Worm (Caenorhabditis elegans) whole organism, L1 larva: Measurements from ENCODE around the gene del-8.
A peak's percentile ranks its signal among the peaks of the same experiment; 100 is the strongest.

ENCODE experiments used
- C16A3.4 ChIP-seq: fragments of 150-350 bp; optimal IDR thresholded peaks from 2 replicates; lab custom pipeline; 2014; ENCODE audit warnings: missing biosample characterization, missing genetic modification characterization
- C34B4.2 ChIP-seq: sonication (generic microtip); optimal IDR thresholded peaks from 2 replicates; lab custom pipeline; 2017; ENCODE audit warnings: mild to moderate bottlenecking, missing genetic modification characterization, missing compliant biosample characterization
- ama-1 ChIP-seq: fragments of 150-350 bp; optimal IDR thresholded peaks from 2 replicates; lab custom pipeline; 2014
- ceh-8 ChIP-seq: fragments of 200-800 bp; sonication (Bioruptor generic); optimal IDR thresholded peaks from 2 replicates; lab custom pipeline; 2018; ENCODE audit warnings: mild to moderate bottlenecking, missing genetic modification characterization, moderate library complexity, missing compliant biosample characterization
- ceh-82 ChIP-seq, 3 experiments: fragments of 150-350 bp in 1 of 3; sonication (generic microtip) in 2 of 3; optimal IDR thresholded peaks; 2 replicates each; lab custom pipeline; 2014 to 2017; ENCODE audit warnings: missing biosample characterization in 3 of 3, missing genetic modification characterization in 3 of 3
- ceh-90 ChIP-seq: sonication (generic microtip); optimal IDR thresholded peaks from 2 replicates; lab custom pipeline; 2016; ENCODE audit warnings: missing genetic modification characterization, missing compliant biosample characterization
- ces-1 ChIP-seq: fragments of 150-350 bp; optimal IDR thresholded peaks from 2 replicates; lab custom pipeline; 2014; ENCODE audit warnings: missing biosample characterization, missing genetic modification reagents, missing genetic modification characterization
- egl-27 ChIP-seq, 2 experiments: fragments of 150-350 bp in 1 of 2; sonication (generic microtip); optimal IDR thresholded peaks; 3 replicates each; lab custom pipeline; 2017 to 2018; ENCODE audit warnings: missing biosample characterization in 2 of 2, missing genetic modification characterization in 2 of 2, missing genetic modification reagents in 2 of 2
- elt-2 ChIP-seq: sonication (generic microtip); optimal IDR thresholded peaks from 2 replicates; lab custom pipeline; 2016; ENCODE audit warnings: missing genetic modification characterization, mild to moderate bottlenecking, inconsistent platforms, missing compliant biosample characterization, missing genetic modification reagents
- elt-3 ChIP-seq, 6 experiments: fragments of 150-350 bp in 1 of 6; sonication (generic microtip); optimal IDR thresholded peaks; 2 replicates each; lab custom pipeline; 2017 to 2018; ENCODE audit warnings: missing biosample characterization in 6 of 6, missing genetic modification characterization in 6 of 6, inconsistent platforms in 1 of 6
- fkh-8 ChIP-seq: sonication (generic microtip); optimal IDR thresholded peaks from 2 replicates; lab custom pipeline; 2016; ENCODE audit warnings: mild to moderate bottlenecking, missing genetic modification characterization, missing compliant biosample characterization
- fos-1 ChIP-seq: fragments of 150-350 bp; optimal IDR thresholded peaks from 2 replicates; lab custom pipeline; 2014; ENCODE audit warnings: missing biosample characterization, missing genetic modification characterization
- hlh-4 ChIP-seq: sonication (generic microtip); optimal IDR thresholded peaks from 2 replicates; lab custom pipeline; 2016; ENCODE audit warnings: mild to moderate bottlenecking, missing genetic modification characterization, missing compliant biosample characterization
- hpl-2 ChIP-seq: fragments of 150-350 bp; optimal IDR thresholded peaks from 2 replicates; lab custom pipeline; 2014; ENCODE audit warnings: missing biosample characterization, missing genetic modification reagents, missing genetic modification characterization
- isw-1 ChIP-seq: fragments of 200-800 bp; sonication (Bioruptor generic); IDR thresholded peaks from 2 replicates; pipeline ENCODE4 v1.3.6; 2022; ENCODE audit warnings: missing genetic modification characterization, missing compliant biosample characterization
- jun-1 ChIP-seq: fragments of 150-350 bp; optimal IDR thresholded peaks from 2 replicates; lab custom pipeline; 2014; ENCODE audit warnings: missing biosample characterization, missing genetic modification reagents, missing genetic modification characterization
- lin-13 ChIP-seq: fragments of 150-350 bp; optimal IDR thresholded peaks from 2 replicates; lab custom pipeline; 2014; ENCODE audit warnings: missing biosample characterization, missing genetic modification reagents, missing genetic modification characterization
- lin-14 ChIP-seq: fragments of 200-800 bp; sonication (Bioruptor generic); optimal IDR thresholded peaks from 2 replicates; lab custom pipeline; 2018; ENCODE audit warnings: mild to moderate bottlenecking, missing genetic modification characterization, moderate library complexity, missing compliant biosample characterization
- lin-15B ChIP-seq: fragments of 150-350 bp; sonication (generic microtip); optimal IDR thresholded peaks from 3 replicates; lab custom pipeline; 2014; ENCODE audit warnings: missing biosample characterization, missing genetic modification characterization
- lin-35 ChIP-seq, 2 experiments: fragments of 150-350 bp; optimal IDR thresholded peaks; 2 replicates each; lab custom pipeline; 2014; ENCODE audit warnings: missing biosample characterization in 2 of 2, missing genetic modification characterization in 2 of 2, missing genetic modification reagents in 2 of 2
- lsy-2 ChIP-seq, 2 experiments: fragments of 150-350 bp; optimal IDR thresholded peaks; 2 replicates each; lab custom pipeline; 2014; ENCODE audit warnings: missing biosample characterization in 2 of 2, missing genetic modification characterization in 2 of 2
- mab-9 ChIP-seq: fragments of 200-800 bp; sonication (Bioruptor generic); IDR thresholded peaks from 2 replicates; pipeline ENCODE4 v1.3.6; 2022; ENCODE audit warnings: missing genetic modification reagents, missing genetic modification characterization, missing compliant biosample characterization
- mef-2 ChIP-seq: fragments of 150-350 bp; optimal IDR thresholded peaks from 2 replicates; lab custom pipeline; 2014; ENCODE audit warnings: missing biosample characterization, missing genetic modification characterization
- nhr-11 ChIP-seq: fragments of 150-350 bp; optimal IDR thresholded peaks from 2 replicates; lab custom pipeline; 2014; ENCODE audit warnings: missing biosample characterization, missing genetic modification characterization
- nhr-12 ChIP-seq: sonication (generic microtip); optimal IDR thresholded peaks from 2 replicates; lab custom pipeline; 2017; ENCODE audit warnings: missing biosample characterization, missing genetic modification characterization
- nhr-20 ChIP-seq: sonication (generic microtip); optimal IDR thresholded peaks from 2 replicates; lab custom pipeline; 2016; ENCODE audit warnings: mild to moderate bottlenecking, missing genetic modification characterization, missing compliant biosample characterization
- nhr-237 ChIP-seq: fragments of 150-350 bp; optimal IDR thresholded peaks from 2 replicates; lab custom pipeline; 2014; ENCODE audit warnings: missing biosample characterization, missing genetic modification characterization
- nhr-28 ChIP-seq: fragments of 150-350 bp; optimal IDR thresholded peaks from 2 replicates; lab custom pipeline; 2014; ENCODE audit warnings: missing biosample characterization, missing genetic modification characterization
- nhr-47 ChIP-seq: sonication (generic microtip); optimal IDR thresholded peaks from 2 replicates; lab custom pipeline; 2016; ENCODE audit warnings: mild to moderate bottlenecking, missing genetic modification characterization, moderate library complexity, missing compliant biosample characterization
- nhr-71 ChIP-seq: sonication (generic microtip); optimal IDR thresholded peaks from 2 replicates; lab custom pipeline; 2016; ENCODE audit warnings: mild to moderate bottlenecking, missing genetic modification characterization, moderate library complexity, missing compliant biosample characterization
- nhr-77 ChIP-seq: fragments of 150-350 bp; optimal IDR thresholded peaks from 2 replicates; lab custom pipeline; 2014; ENCODE audit warnings: missing biosample characterization, missing genetic modification characterization
- nhr-85 ChIP-seq: sonication (generic microtip); peaks from one replicate; lab custom pipeline; 2016; ENCODE audit warnings: missing genetic modification characterization, inconsistent platforms, missing compliant biosample characterization
- pqm-1 ChIP-seq: sonication (generic microtip); optimal IDR thresholded peaks from 3 replicates; lab custom pipeline; 2017; ENCODE audit warnings: missing biosample characterization, missing genetic modification characterization
- rnt-1 ChIP-seq: sonication (generic microtip); optimal IDR thresholded peaks from 2 replicates; lab custom pipeline; 2016; ENCODE audit warnings: mild to moderate bottlenecking, missing genetic modification characterization, moderate library complexity, missing compliant biosample characterization
- snpc-4 ChIP-seq: fragments of 150-350 bp; optimal IDR thresholded peaks from 2 replicates; lab custom pipeline; 2014; ENCODE audit warnings: missing biosample characterization, missing genetic modification characterization
- sup-37 ChIP-seq: fragments of 200-800 bp; sonication (Bioruptor generic); optimal IDR thresholded peaks from 2 replicates; lab custom pipeline; 2018; ENCODE audit warnings: mild to moderate bottlenecking, missing genetic modification characterization, missing compliant biosample characterization
- tbx-2 ChIP-seq: sonication (generic microtip); optimal IDR thresholded peaks from 2 replicates; lab custom pipeline; 2016; ENCODE audit warnings: missing genetic modification characterization, missing compliant biosample characterization
- unc-130 ChIP-seq: fragments of 150-350 bp; optimal IDR thresholded peaks from 2 replicates; lab custom pipeline; 2017; ENCODE audit warnings: missing biosample characterization, missing genetic modification characterization, inconsistent platforms
- unc-30 ChIP-seq: sonication (generic microtip); optimal IDR thresholded peaks from 2 replicates; lab custom pipeline; 2017; ENCODE audit warnings: missing biosample characterization, missing genetic modification characterization
- xbp-1 ChIP-seq: sonication (generic microtip); optimal IDR thresholded peaks from 2 replicates; lab custom pipeline; 2016; ENCODE audit warnings: missing genetic modification characterization, missing compliant biosample characterization
- zag-1 ChIP-seq: fragments of 150-350 bp; optimal IDR thresholded peaks from 2 replicates; lab custom pipeline; 2014; ENCODE audit warnings: missing biosample characterization, missing genetic modification characterization
- zip-4 ChIP-seq: fragments of 200-800 bp; sonication (Bioruptor generic); optimal IDR thresholded peaks from 2 replicates; lab custom pipeline; 2018; ENCODE audit warnings: mild to moderate bottlenecking, missing genetic modification characterization, moderate library complexity, missing compliant biosample characterization
- ztf-4 ChIP-seq: fragments of 150-350 bp; optimal IDR thresholded peaks from 2 replicates; lab custom pipeline; 2014; ENCODE audit warnings: missing biosample characterization, missing genetic modification characterization

The del-8 gene

ce11 chrX:9638825-9639474, 49.7 kb downstream of the del-8 start (continued):
- TF ChIP-seq isw-1 (GFP tag; lab: Robert Waterston, UW) (no peak), nhr-12 (tag; lab: Kevin White, UChicago) (no peak), nhr-47 (tag; lab: Kevin White, UChicago) (peak; percentile 38), lin-13 (GFP tag; lab: Kevin White, UChicago) (peak; percentile 61), nhr-71 (peak; percentile 83), rnt-1 (no peak), fos-1 (tag; lab: Kevin White, UChicago) (no peak), nhr-20 (tag; lab: Kevin White, UChicago) (peak; percentile 82), unc-30 (tag; lab: Kevin White, UChicago) (no peak), ceh-90 (tag; lab: Kevin White, UChicago) (no peak), mef-2 (no peak), hpl-2 (GFP tag; lab: Kevin White, UChicago) (no peak), hlh-4 (no peak), C16A3.4 (tag; lab: Kevin White, UChicago) (peak; percentile 51), nhr-77 (tag; lab: Kevin White, UChicago) (no peak), tbx-2 (tag; lab: Kevin White, UChicago) (no peak), pqm-1 (tag; lab: Kevin White, UChicago) (no peak), lsy-2 (tag; optimal IDR thresholded peaks at IDR 0.05; lab: Kevin White, UChicago) (peak; percentile 8 to 48), lin-35 (GFP tag; optimal IDR thresholded peaks at IDR 0.05; lab: Kevin White, UChicago) (peak in 1 of 2 experiments; percentile 68), sup-37 (GFP tag; lab: Kevin White, UChicago) (no peak), egl-27 (tag; optimal IDR thresholded peaks at IDR 0.05; lab: Kevin White, UChicago) (no peak), ceh-82 (tag; optimal IDR thresholded peaks at IDR 0.05; lab: Kevin White, UChicago) (no peak), elt-3 (tag; optimal IDR thresholded peaks at IDR 0.05; lab: Kevin White, UChicago) (peak in 1 of 6 experiments; percentile 29), nhr-28 (tag; lab: Kevin White, UChicago) (no peak), ztf-4 (tag; lab: Kevin White, UChicago) (peak; percentile 1), xbp-1 (tag; lab: Kevin White, UChicago) (peak; percentile 41), zip-4 (no peak), nhr-11 (tag; lab: Kevin White, UChicago) (no peak), ces-1 (GFP tag; lab: Kevin White, UChicago) (no peak), elt-2 (tag; lab: Kevin White, UChicago) (peak; percentile 71), nhr-237 (tag; lab: Kevin White, UChicago) (no peak), snpc-4 (tag; lab: Kevin White, UChicago) (no peak), ceh-8 (peak; percentile 49), nhr-85 (tag; lab: Kevin White, UChicago) (peak; percentile 97), fkh-8 (tag; lab: Kevin White, UChicago) (no peak), lin-15B (tag; lab: Kevin White, UChicago) (no peak), jun-1 (tag; lab: Kevin White, UChicago) (no peak), C34B4.2 (no peak)

ce11 chrX:9640902-9641301, 51.7 kb downstream of the del-8 start:
- no peak for TF ChIP-seq nhr-85 (tag; lab: Kevin White, UChicago)
- TF ChIP-seq nhr-12 (tag; lab: Kevin White, UChicago) = no peak
- peak; percentile 51 for TF ChIP-seq lin-14 (GFP tag; lab: Kevin White, UChicago)
- TF ChIP-seq zip-4 = no peak
- peak; percentile 18 for TF ChIP-seq nhr-71
- no peak for TF ChIP-seq unc-130 (tag; lab: Kevin White, UChicago)
- no peak for TF ChIP-seq ama-1
- TF ChIP-seq mab-9 (GFP tag; lab: Robert Waterston, UW) = no peak
- no peak for TF ChIP-seq tbx-2 (tag; lab: Kevin White, UChicago)
- TF ChIP-seq lsy-2 (tag; optimal IDR thresholded peaks at IDR 0.05; lab: Kevin White, UChicago) = peak in 1 of 2 experiments; percentile 20
- TF ChIP-seq zag-1 (tag; lab: Kevin White, UChicago) = no peak
